Worm (Caenorhabditis elegans): ENCODE measurements around the gene efn-4.

DNA sequence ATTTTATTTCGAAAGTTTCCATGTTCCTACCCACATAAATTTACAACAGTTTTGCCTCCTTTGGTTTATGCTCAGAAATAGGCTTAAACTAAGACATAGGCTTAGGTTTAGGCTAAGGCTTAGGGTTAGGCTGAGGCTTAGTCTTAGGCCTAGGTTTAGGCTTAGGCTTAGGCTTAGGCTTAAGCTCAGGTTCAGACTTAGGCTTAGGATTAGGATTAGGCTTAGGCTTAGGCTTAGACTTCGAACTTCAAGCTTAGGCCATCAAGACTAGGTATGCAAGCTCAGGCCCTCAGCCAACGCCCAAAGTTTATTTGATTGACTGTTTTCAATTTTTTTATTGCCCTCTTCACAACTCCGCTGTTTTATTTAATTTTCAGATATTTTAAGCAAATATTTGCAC, 13.2 kb upstream of the efn-4 start:
- TF ChIP-seq pqm-1 (tag; optimal IDR thresholded peaks at IDR 0.05) (no peak), ceh-2 (tag; optimal IDR thresholded peaks at IDR 0.05) (no peak), ceh-18 (tag; optimal IDR thresholded peaks at IDR 0.05) (no peak), nhr-11 (tag; optimal IDR thresholded peaks at IDR 0.05) (no peak), fkh-10 (GFP tag; optimal IDR thresholded peaks at IDR 0.05) (no peak)
